Worm (Caenorhabditis elegans) whole organism, L1 larva: ENCODE results near the gene srz-37.

Experiments used
- C16A3.4 ChIP-seq: fragments of 150-350 bp; optimal IDR thresholded peaks from 2 replicates; lab custom pipeline; 2014; ENCODE audit warnings: missing biosample characterization, missing genetic modification characterization
- C34B4.2 ChIP-seq: sonication (generic microtip); optimal IDR thresholded peaks from 2 replicates; lab custom pipeline; 2017; ENCODE audit warnings: mild to moderate bottlenecking, missing genetic modification characterization, missing compliant biosample characterization
- F16B12.6 ChIP-seq: fragments of 150-350 bp; optimal IDR thresholded peaks from 2 replicates; lab custom pipeline; 2014; ENCODE audit warnings: missing biosample characterization, missing genetic modification characterization
- Y116A8C.19 ChIP-seq: sonication (generic microtip); optimal IDR thresholded peaks from 2 replicates; lab custom pipeline; 2016; ENCODE audit warnings: missing compliant biosample characterization, missing genetic modification characterization, borderline replicate concordance
- aly-2 ChIP-seq: fragments of 150-350 bp; optimal IDR thresholded peaks from 2 replicates; lab custom pipeline; 2014; ENCODE audit warnings: missing biosample characterization, missing genetic modification characterization
- ama-1 ChIP-seq: fragments of 150-350 bp; optimal IDR thresholded peaks from 2 replicates; lab custom pipeline; 2014
- blmp-1 ChIP-seq: fragments of 150-350 bp; optimal IDR thresholded peaks from 2 replicates; lab custom pipeline; 2014; ENCODE audit warnings: missing biosample characterization, missing genetic modification characterization
- ceh-8 ChIP-seq: fragments of 200-800 bp; sonication (Bioruptor generic); optimal IDR thresholded peaks from 2 replicates; lab custom pipeline; 2018; ENCODE audit warnings: mild to moderate bottlenecking, missing genetic modification characterization, moderate library complexity, missing compliant biosample characterization
- ceh-82 ChIP-seq, 3 experiments: fragments of 150-350 bp in 1 of 3; sonication (generic microtip) in 2 of 3; optimal IDR thresholded peaks; 2 replicates each; lab custom pipeline; 2014 to 2017; ENCODE audit warnings: missing biosample characterization in 3 of 3, missing genetic modification characterization in 3 of 3
- dpl-1 ChIP-seq, 3 experiments: fragments of 150-350 bp in 2 of 3; sonication (generic microtip) in 1 of 3; optimal IDR thresholded peaks; 2 replicates each; lab custom pipeline; 2014 to 2017; ENCODE audit warnings: missing biosample characterization in 3 of 3, missing genetic modification characterization in 3 of 3, missing genetic modification reagents in 3 of 3
- efl-1 ChIP-seq, 4 experiments: fragments of 150-350 bp; optimal IDR thresholded peaks in 3 of 4; peaks in 1 of 4; 1 replicate in 1 of 4; 2 replicates in 3 of 4; lab custom pipeline; 2014; ENCODE audit warnings: missing biosample characterization in 2 of 4, missing genetic modification characterization in 2 of 4, missing genetic modification reagents in 2 of 4
- egl-13 ChIP-seq: sonication (generic microtip); optimal IDR thresholded peaks from 2 replicates; lab custom pipeline; 2016; ENCODE audit warnings: missing genotype, missing genetic modification reagents, missing genetic modification characterization, missing compliant biosample characterization
- egl-27 ChIP-seq, 2 experiments: fragments of 150-350 bp in 1 of 2; sonication (generic microtip); optimal IDR thresholded peaks; 3 replicates each; lab custom pipeline; 2017 to 2018; ENCODE audit warnings: missing biosample characterization in 2 of 2, missing genetic modification characterization in 2 of 2, missing genetic modification reagents in 2 of 2
- elt-2 ChIP-seq: sonication (generic microtip); optimal IDR thresholded peaks from 2 replicates; lab custom pipeline; 2016; ENCODE audit warnings: missing genetic modification characterization, mild to moderate bottlenecking, inconsistent platforms, missing compliant biosample characterization, missing genetic modification reagents
- elt-3 ChIP-seq, 6 experiments: fragments of 150-350 bp in 1 of 6; sonication (generic microtip); optimal IDR thresholded peaks; 2 replicates each; lab custom pipeline; 2017 to 2018; ENCODE audit warnings: missing biosample characterization in 6 of 6, missing genetic modification characterization in 6 of 6, inconsistent platforms in 1 of 6
- ets-5 ChIP-seq: fragments of 200-800 bp; sonication (Bioruptor generic); IDR thresholded peaks from 2 replicates; pipeline ENCODE4 v1.3.6; 2022; ENCODE audit warnings: missing genetic modification characterization, missing compliant biosample characterization
- fkh-10 ChIP-seq: sonication (generic microtip); optimal IDR thresholded peaks from 2 replicates; lab custom pipeline; 2017; ENCODE audit warnings: missing biosample characterization, missing genetic modification reagents, missing genetic modification characterization
- fkh-8 ChIP-seq: sonication (generic microtip); optimal IDR thresholded peaks from 2 replicates; lab custom pipeline; 2016; ENCODE audit warnings: mild to moderate bottlenecking, missing genetic modification characterization, missing compliant biosample characterization
- grh-1 ChIP-seq: fragments of 200-800 bp; sonication (Bioruptor generic); IDR thresholded peaks from 2 replicates; pipeline ENCODE4 v1.3.6; 2022; ENCODE audit warnings: missing genetic modification reagents, missing genetic modification characterization, missing compliant biosample characterization
- hpl-2 ChIP-seq: fragments of 150-350 bp; optimal IDR thresholded peaks from 2 replicates; lab custom pipeline; 2014; ENCODE audit warnings: missing biosample characterization, missing genetic modification reagents, missing genetic modification characterization
- jun-1 ChIP-seq: fragments of 150-350 bp; optimal IDR thresholded peaks from 2 replicates; lab custom pipeline; 2014; ENCODE audit warnings: missing biosample characterization, missing genetic modification reagents, missing genetic modification characterization
- lin-13 ChIP-seq: fragments of 150-350 bp; optimal IDR thresholded peaks from 2 replicates; lab custom pipeline; 2014; ENCODE audit warnings: missing biosample characterization, missing genetic modification reagents, missing genetic modification characterization
- lin-15B ChIP-seq: fragments of 150-350 bp; sonication (generic microtip); optimal IDR thresholded peaks from 3 replicates; lab custom pipeline; 2014; ENCODE audit warnings: missing biosample characterization, missing genetic modification characterization
- lin-39 ChIP-seq: fragments of 150-350 bp; optimal IDR thresholded peaks from 2 replicates; lab custom pipeline; 2014; ENCODE audit warnings: missing biosample characterization, missing genetic modification reagents, missing genetic modification characterization
- lsy-2 ChIP-seq, 2 experiments: fragments of 150-350 bp; optimal IDR thresholded peaks; 2 replicates each; lab custom pipeline; 2014; ENCODE audit warnings: missing biosample characterization in 2 of 2, missing genetic modification characterization in 2 of 2
- mab-9 ChIP-seq: fragments of 200-800 bp; sonication (Bioruptor generic); IDR thresholded peaks from 2 replicates; pipeline ENCODE4 v1.3.6; 2022; ENCODE audit warnings: missing genetic modification reagents, missing genetic modification characterization, missing compliant biosample characterization
- mdl-1 ChIP-seq, 2 experiments: fragments of 150-350 bp; optimal IDR thresholded peaks; 2 replicates each; lab custom pipeline; 2014 to 2017; ENCODE audit warnings: missing biosample characterization in 2 of 2, missing genetic modification characterization in 2 of 2, inconsistent platforms in 1 of 2
- mef-2 ChIP-seq: fragments of 150-350 bp; optimal IDR thresholded peaks from 2 replicates; lab custom pipeline; 2014; ENCODE audit warnings: missing biosample characterization, missing genetic modification characterization
- nhr-19 ChIP-seq: fragments of 200-800 bp; sonication (Bioruptor generic); conservative IDR thresholded peaks from 2 replicates; pipeline ENCODE4 v1.3.6; 2022; ENCODE audit warnings: missing genetic modification characterization, missing compliant biosample characterization
- nhr-20 ChIP-seq: sonication (generic microtip); optimal IDR thresholded peaks from 2 replicates; lab custom pipeline; 2016; ENCODE audit warnings: mild to moderate bottlenecking, missing genetic modification characterization, missing compliant biosample characterization
- nhr-28 ChIP-seq: fragments of 150-350 bp; optimal IDR thresholded peaks from 2 replicates; lab custom pipeline; 2014; ENCODE audit warnings: missing biosample characterization, missing genetic modification characterization
- nhr-47 ChIP-seq: sonication (generic microtip); optimal IDR thresholded peaks from 2 replicates; lab custom pipeline; 2016; ENCODE audit warnings: mild to moderate bottlenecking, missing genetic modification characterization, moderate library complexity, missing compliant biosample characterization
- nhr-85 ChIP-seq: sonication (generic microtip); peaks from one replicate; lab custom pipeline; 2016; ENCODE audit warnings: missing genetic modification characterization, inconsistent platforms, missing compliant biosample characterization
- nhr-90 ChIP-seq: sonication (generic microtip); optimal IDR thresholded peaks from 2 replicates; lab custom pipeline; 2016; ENCODE audit warnings: mild to moderate bottlenecking, missing genetic modification characterization, missing compliant biosample characterization; ENCODE audit not compliant: poor library complexity
- pax-3 ChIP-seq: fragments of 200-800 bp; sonication (Bioruptor generic); optimal IDR thresholded peaks from 2 replicates; lab custom pipeline; 2018; ENCODE audit warnings: mild to moderate bottlenecking, missing genetic modification characterization, moderate library complexity, missing compliant biosample characterization
- skn-1 ChIP-seq: fragments of 150-350 bp; optimal IDR thresholded peaks from 2 replicates; lab custom pipeline; 2014; ENCODE audit warnings: missing biosample characterization, missing genetic modification characterization
- snu-23 ChIP-seq: sonication (generic microtip); optimal IDR thresholded peaks from 2 replicates; lab custom pipeline; 2016; ENCODE audit warnings: missing genetic modification characterization, missing compliant biosample characterization
- sox-4 ChIP-seq: sonication (generic microtip); optimal IDR thresholded peaks from 2 replicates; lab custom pipeline; 2016; ENCODE audit warnings: missing genetic modification characterization, missing compliant biosample characterization
- sptf-1 ChIP-seq: fragments of 150-350 bp; optimal IDR thresholded peaks from 2 replicates; lab custom pipeline; 2014; ENCODE audit warnings: missing biosample characterization, missing genetic modification characterization
- sup-37 ChIP-seq: fragments of 200-800 bp; sonication (Bioruptor generic); optimal IDR thresholded peaks from 2 replicates; lab custom pipeline; 2018; ENCODE audit warnings: mild to moderate bottlenecking, missing genetic modification characterization, missing compliant biosample characterization
- swsn-7 ChIP-seq: sonication (generic microtip); optimal IDR thresholded peaks from 2 replicates; lab custom pipeline; 2016; ENCODE audit warnings: missing genetic modification characterization, missing compliant biosample characterization
- tbx-2 ChIP-seq: sonication (generic microtip); optimal IDR thresholded peaks from 2 replicates; lab custom pipeline; 2016; ENCODE audit warnings: missing genetic modification characterization, missing compliant biosample characterization
- unc-30 ChIP-seq: sonication (generic microtip); optimal IDR thresholded peaks from 2 replicates; lab custom pipeline; 2017; ENCODE audit warnings: missing biosample characterization, missing genetic modification characterization
- unc-62 ChIP-seq: fragments of 150-350 bp; optimal IDR thresholded peaks from 2 replicates; lab custom pipeline; 2014; ENCODE audit warnings: missing biosample characterization, missing genetic modification reagents, missing genetic modification characterization
- unc-86 ChIP-seq: sonication (generic microtip); optimal IDR thresholded peaks from 2 replicates; lab custom pipeline; 2016; ENCODE audit warnings: missing genetic modification characterization, missing compliant biosample characterization
- vab-15 ChIP-seq: sonication (generic microtip); optimal IDR thresholded peaks from 2 replicates; lab custom pipeline; 2017; ENCODE audit warnings: missing genotype, mild to moderate bottlenecking, missing genetic modification characterization, missing compliant biosample characterization
- xbp-1 ChIP-seq: sonication (generic microtip); optimal IDR thresholded peaks from 2 replicates; lab custom pipeline; 2016; ENCODE audit warnings: missing genetic modification characterization, missing compliant biosample characterization
- zag-1 ChIP-seq: fragments of 150-350 bp; optimal IDR thresholded peaks from 2 replicates; lab custom pipeline; 2014; ENCODE audit warnings: missing biosample characterization, missing genetic modification characterization
- zip-4 ChIP-seq: fragments of 200-800 bp; sonication (Bioruptor generic); optimal IDR thresholded peaks from 2 replicates; lab custom pipeline; 2018; ENCODE audit warnings: mild to moderate bottlenecking, missing genetic modification characterization, moderate library complexity, missing compliant biosample characterization
- ztf-11 ChIP-seq, 2 experiments: sonication (generic microtip); optimal IDR thresholded peaks; 2 replicates each; lab custom pipeline; 2016 to 2017; ENCODE audit warnings: missing genetic modification characterization in 2 of 2, missing biosample characterization in 1 of 2, missing compliant biosample characterization in 1 of 2
- ztf-4 ChIP-seq: fragments of 150-350 bp; optimal IDR thresholded peaks from 2 replicates; lab custom pipeline; 2014; ENCODE audit warnings: missing biosample characterization, missing genetic modification characterization

Gene srz-37

ce11 chrIV:3520374-3520773 lies 38.7 kb upstream of the srz-37 start (continued):
- TF ChIP-seq blmp-1 (tag; lab: Kevin White, UChicago) (no peak), sptf-1 (tag; lab: Kevin White, UChicago) (no peak), skn-1 (tag; lab: Kevin White, UChicago) (peak; percentile 70)

- TF ChIP-seq ama-1 (no peak), nhr-47 (tag; lab: Kevin White, UChicago) (peak; percentile 74), vab-15 (tag; lab: Kevin White, UChicago) (no peak), ceh-8 (GFP tag; lab: Kevin White, UChicago) (peak; percentile 0), egl-27 (tag; optimal IDR thresholded peaks at IDR 0.05; lab: Kevin White, UChicago) (no peak), mdl-1 (tag; optimal IDR thresholded peaks at IDR 0.05; lab: Kevin White, UChicago) (peak in 1 of 2 experiments; percentile 41), pax-3 (tag; lab: Kevin White, UChicago) (no peak), F16B12.6 (peak; percentile 4), nhr-90 (peak; percentile 1), zip-4 (GFP tag; lab: Kevin White, UChicago) (no peak), xbp-1 (peak; percentile 48), nhr-85 (tag; lab: Kevin White, UChicago) (no peak), ceh-82 (tag; optimal IDR thresholded peaks at IDR 0.05; lab: Kevin White, UChicago) (peak; percentile 37 to 66 (median 53)), sup-37 (no peak), blmp-1 (tag; lab: Kevin White, UChicago) (peak; percentile 98), lin-13 (peak; percentile 3), ztf-11 (tag; optimal IDR thresholded peaks at IDR 0.05; lab: Kevin White, UChicago) (peak in 1 of 2 experiments; percentile 35), efl-1 (optimal IDR thresholded peaks at IDR 0.05; lab: Kevin White, UChicago) (peak; percentile 76 to 91), efl-1 (GFP tag; optimal IDR thresholded peaks at IDR 0.05 in 1 of 2; lab: Kevin White, UChicago) (peak; percentile 26 to 89), egl-13 (peak; percentile 6), nhr-20 (tag; lab: Kevin White, UChicago) (no peak), snu-23 (GFP tag; lab: Kevin White, UChicago) (peak; percentile 60), lsy-2 (tag; optimal IDR thresholded peaks at IDR 0.05; lab: Kevin White, UChicago) (peak; percentile 31 to 60), C34B4.2 (tag; lab: Kevin White, UChicago) (no peak), zag-1 (tag; lab: Kevin White, UChicago) (no peak), C16A3.4 (tag; lab: Kevin White, UChicago) (no peak), nhr-19 (GFP tag; lab: Robert Waterston, UW) (peak; percentile 32), elt-3 (tag; optimal IDR thresholded peaks at IDR 0.05; lab: Kevin White, UChicago) (no peak), mab-9 (GFP tag; lab: Robert Waterston, UW) (no peak), ets-5 (GFP tag; lab: Robert Waterston, UW) (no peak), unc-62 (GFP tag; lab: Kevin White, UChicago) (no peak), nhr-28 (tag; lab: Kevin White, UChicago) (no peak), grh-1 (GFP tag; lab: Robert Waterston, UW) (no peak), aly-2 (tag; lab: Kevin White, UChicago) (no peak), jun-1 (no peak), unc-30 (tag; lab: Kevin White, UChicago) (no peak), tbx-2 (tag; lab: Kevin White, UChicago) (peak; percentile 63), ztf-4 (tag; lab: Kevin White, UChicago) (no peak), sox-4 (tag; lab: Kevin White, UChicago) (no peak), mef-2 (no peak), elt-2 (tag; lab: Kevin White, UChicago) (no peak), lin-15B (tag; lab: Kevin White, UChicago) (no peak), dpl-1 (GFP tag; optimal IDR thresholded peaks at IDR 0.05; lab: Kevin White, UChicago) (peak; percentile 3 to 33 (median 29)), swsn-7 (tag; lab: Kevin White, UChicago) (peak; percentile 76), Y116A8C.19 (tag; lab: Kevin White, UChicago) (no peak), lin-39 (tag; lab: Kevin White, UChicago) (no peak), unc-86 (tag; lab: Kevin White, UChicago) (peak; percentile 63), fkh-8 (peak; percentile 8), sptf-1 (tag; lab: Kevin White, UChicago) (no peak), fkh-10 (peak; percentile 8), hpl-2 (GFP tag; lab: Kevin White, UChicago) (no peak)
These were observed 37.7 kb upstream of the srz-37 start for ce11 chrIV:3519352-3519751.
